Worm (Caenorhabditis elegans) whole organism, mixed stage, embryonic: ENCODE results near the gene R13A1.5.

Experiments used
- bed-3 ChIP-seq: fragments of 200-800 bp; sonication (Bioruptor generic); optimal IDR thresholded peaks from 3 replicates; lab custom pipeline; 2018; ENCODE audit warnings: mild to moderate bottlenecking, missing genetic modification characterization, moderate library complexity, missing compliant biosample characterization
- ceh-39 ChIP-seq: fragments of 150-350 bp; optimal IDR thresholded peaks from 2 replicates; lab custom pipeline; 2014; ENCODE audit warnings: missing biosample characterization, missing genetic modification characterization
- ceh-43 ChIP-seq: fragments of 200-800 bp; sonication (Bioruptor generic); optimal IDR thresholded peaks from 2 replicates; lab custom pipeline; 2018; ENCODE audit warnings: mild to moderate bottlenecking, missing genetic modification characterization, moderate library complexity, missing compliant biosample characterization
- ceh-83 ChIP-seq: fragments of 200-800 bp; sonication (Bioruptor generic); optimal IDR thresholded peaks from 2 replicates; lab custom pipeline; 2018; ENCODE audit warnings: mild to moderate bottlenecking, missing genetic modification characterization, missing compliant biosample characterization
- ces-1 ChIP-seq: fragments of 150-350 bp; optimal IDR thresholded peaks from 2 replicates; lab custom pipeline; 2014; ENCODE audit warnings: missing biosample characterization, missing genetic modification reagents, missing genetic modification characterization
- cnd-1 ChIP-seq: fragments of 200-800 bp; sonication (Bioruptor generic); optimal IDR thresholded peaks from 2 replicates; lab custom pipeline; 2018; ENCODE audit warnings: mild to moderate bottlenecking, missing genetic modification characterization, missing compliant biosample characterization
- drap-1 ChIP-seq: fragments of 200-800 bp; sonication (Bioruptor generic); optimal IDR thresholded peaks from 3 replicates; lab custom pipeline; 2018; ENCODE audit warnings: mild to moderate bottlenecking, missing genetic modification characterization, missing compliant biosample characterization
- elt-3 ChIP-seq: fragments of 150-350 bp; optimal IDR thresholded peaks from 2 replicates; lab custom pipeline; 2014; ENCODE audit warnings: missing biosample characterization, missing genetic modification characterization
- flh-1 ChIP-seq: fragments of 200-800 bp; sonication (Bioruptor generic); optimal IDR thresholded peaks from 2 replicates; lab custom pipeline; 2018; ENCODE audit warnings: mild to moderate bottlenecking, missing genetic modification characterization, moderate library complexity, missing compliant biosample characterization
- ham-2 ChIP-seq: fragments of 200-800 bp; sonication (Bioruptor generic); optimal IDR thresholded peaks from 2 replicates; lab custom pipeline; 2018; ENCODE audit warnings: mild to moderate bottlenecking, missing genetic modification characterization, missing compliant biosample characterization
- hlh-1 ChIP-seq: fragments of 150-350 bp; optimal IDR thresholded peaks from 2 replicates; lab custom pipeline; 2014; ENCODE audit warnings: missing biosample characterization, missing genetic modification reagents, missing genetic modification characterization
- lin-13 ChIP-seq: fragments of 150-350 bp; optimal IDR thresholded peaks from 2 replicates; lab custom pipeline; 2014; ENCODE audit warnings: missing biosample characterization, missing genetic modification characterization
- lin-32 ChIP-seq: fragments of 200-800 bp; sonication (Bioruptor generic); optimal IDR thresholded peaks from 2 replicates; lab custom pipeline; 2018; ENCODE audit warnings: mild to moderate bottlenecking, missing genetic modification characterization, missing compliant biosample characterization
- lsy-2 ChIP-seq: fragments of 150-350 bp; optimal IDR thresholded peaks from 2 replicates; lab custom pipeline; 2014; ENCODE audit warnings: missing biosample characterization, missing genetic modification characterization
- mab-5 ChIP-seq: fragments of 150-350 bp; optimal IDR thresholded peaks from 2 replicates; lab custom pipeline; 2014; ENCODE audit warnings: missing biosample characterization, missing genetic modification characterization
- mls-2 ChIP-seq: sonication (generic microtip); optimal IDR thresholded peaks from 2 replicates; lab custom pipeline; 2016; ENCODE audit warnings: mild to moderate bottlenecking, missing genetic modification characterization, moderate library complexity, missing compliant biosample characterization
- nhr-12 ChIP-seq: fragments of 150-350 bp; optimal IDR thresholded peaks from 2 replicates; lab custom pipeline; 2014; ENCODE audit warnings: missing biosample characterization, missing genetic modification characterization
- nhr-2 ChIP-seq: fragments of 150-350 bp; optimal IDR thresholded peaks from 2 replicates; lab custom pipeline; 2014; ENCODE audit warnings: missing biosample characterization, missing genetic modification characterization
- nhr-28 ChIP-seq: fragments of 150-350 bp; optimal IDR thresholded peaks from 2 replicates; lab custom pipeline; 2014; ENCODE audit warnings: missing biosample characterization, missing genetic modification characterization
- nhr-76 ChIP-seq: sonication (generic microtip); optimal IDR thresholded peaks from 2 replicates; lab custom pipeline; 2017; ENCODE audit warnings: missing biosample characterization, missing genetic modification characterization
- pha-4 ChIP-seq: fragments of 150-350 bp; optimal IDR thresholded peaks from 2 replicates; lab custom pipeline; 2018; ENCODE audit warnings: missing biosample characterization, missing genetic modification reagents, missing genetic modification characterization
- sem-2 ChIP-seq: fragments of 200-800 bp; sonication (Bioruptor generic); optimal IDR thresholded peaks from 2 replicates; lab custom pipeline; 2018; ENCODE audit warnings: mild to moderate bottlenecking, missing genetic modification characterization, missing compliant biosample characterization
- snpc-4 ChIP-seq: fragments of 150-350 bp; optimal IDR thresholded peaks from 2 replicates; lab custom pipeline; 2014; ENCODE audit warnings: missing biosample characterization, missing genetic modification characterization
- unc-39 ChIP-seq: fragments of 150-350 bp; optimal IDR thresholded peaks from 2 replicates; lab custom pipeline; 2014; ENCODE audit warnings: missing biosample characterization, missing genetic modification characterization
- unc-62 ChIP-seq: fragments of 150-350 bp; optimal IDR thresholded peaks from 2 replicates; lab custom pipeline; 2014; ENCODE audit warnings: missing biosample characterization, missing genetic modification reagents, missing genetic modification characterization
- zip-8 ChIP-seq: fragments of 150-350 bp; optimal IDR thresholded peaks from 2 replicates; lab custom pipeline; 2014; ENCODE audit warnings: missing biosample characterization, missing genetic modification characterization
- ztf-11 ChIP-seq: fragments of 150-350 bp; optimal IDR thresholded peaks from 2 replicates; lab custom pipeline; 2014; ENCODE audit warnings: missing biosample characterization, missing genetic modification characterization

Gene R13A1.5

DNA sequence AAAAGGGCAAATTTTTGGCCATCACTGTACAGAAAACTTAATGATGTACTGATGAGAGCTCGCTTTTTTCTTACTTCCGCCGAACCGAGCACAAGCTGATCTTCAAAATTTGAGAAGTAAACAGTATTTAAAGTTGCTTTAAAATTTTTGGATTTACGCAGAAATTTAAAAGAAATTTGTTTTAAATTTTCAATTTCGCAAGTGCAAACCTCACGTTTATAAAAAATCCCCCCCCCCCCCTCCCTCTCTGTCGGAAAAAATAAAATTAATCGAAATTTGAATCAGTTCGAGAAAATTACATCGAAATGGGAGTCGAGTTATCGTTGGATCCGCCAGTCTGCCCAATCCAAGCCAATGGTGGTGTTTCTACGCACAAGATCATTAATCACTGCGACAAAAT, 38.3 kb downstream of the R13A1.5 start, which contains the start of gene C34D4.3:
Gene C34D4.3 (plus strand): TSS at position 301 of the 400 bp plus-strand sequence.
- TF ChIP-seq unc-62, result no peak
- no peak for TF ChIP-seq ceh-83 (GFP tag; lab: Kevin White, UChicago)
- no peak for TF ChIP-seq elt-3 (tag; lab: Kevin White, UChicago)
- no peak for TF ChIP-seq zip-8
- TF ChIP-seq flh-1 (GFP tag; lab: Kevin White, UChicago), result no peak

DNA sequence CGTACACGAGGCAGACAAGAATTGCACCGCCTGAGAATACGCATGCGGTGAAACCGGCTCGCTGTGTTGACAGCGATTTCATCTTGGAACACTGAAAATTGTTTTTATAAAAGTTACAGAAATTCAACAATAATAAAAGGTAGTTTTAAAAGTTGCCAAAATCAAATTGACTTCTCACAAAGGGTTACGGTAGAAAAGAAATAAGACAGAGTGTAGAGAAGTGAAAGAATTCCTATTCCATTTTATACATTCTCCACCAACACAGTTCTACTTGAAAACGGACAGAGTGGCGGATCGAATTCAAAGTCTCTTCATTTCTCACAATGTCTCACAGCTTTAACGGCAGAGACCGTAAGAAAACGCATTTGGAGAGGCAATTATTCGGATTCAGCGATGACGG, 39.2 kb downstream of the R13A1.5 start, which contains the start of gene col-113:
Gene col-113 (minus strand): TSS at position 101 of the 400 bp plus-strand sequence.
- TF ChIP-seq lin-13 (tag; lab: Kevin White, UChicago) (no peak), lin-32 (no peak), unc-39 (no peak), nhr-76 (tag; lab: Kevin White, UChicago) (no peak), snpc-4 (tag; lab: Kevin White, UChicago) (no peak), ceh-39 (tag; lab: Kevin White, UChicago) (no peak), zip-8 (no peak), ceh-43 (GFP tag; lab: Kevin White, UChicago) (no peak), ces-1 (GFP tag; lab: Kevin White, UChicago) (no peak), nhr-28 (tag; lab: Kevin White, UChicago) (no peak), hlh-1 (tag; lab: Kevin White, UChicago) (no peak), nhr-12 (tag; lab: Kevin White, UChicago) (no peak), nhr-2 (tag; lab: Kevin White, UChicago) (no peak), mab-5 (tag; lab: Kevin White, UChicago) (no peak), mls-2 (no peak)
- TF ChIP-seq, all 35 proteins: peak for 0

DNA sequence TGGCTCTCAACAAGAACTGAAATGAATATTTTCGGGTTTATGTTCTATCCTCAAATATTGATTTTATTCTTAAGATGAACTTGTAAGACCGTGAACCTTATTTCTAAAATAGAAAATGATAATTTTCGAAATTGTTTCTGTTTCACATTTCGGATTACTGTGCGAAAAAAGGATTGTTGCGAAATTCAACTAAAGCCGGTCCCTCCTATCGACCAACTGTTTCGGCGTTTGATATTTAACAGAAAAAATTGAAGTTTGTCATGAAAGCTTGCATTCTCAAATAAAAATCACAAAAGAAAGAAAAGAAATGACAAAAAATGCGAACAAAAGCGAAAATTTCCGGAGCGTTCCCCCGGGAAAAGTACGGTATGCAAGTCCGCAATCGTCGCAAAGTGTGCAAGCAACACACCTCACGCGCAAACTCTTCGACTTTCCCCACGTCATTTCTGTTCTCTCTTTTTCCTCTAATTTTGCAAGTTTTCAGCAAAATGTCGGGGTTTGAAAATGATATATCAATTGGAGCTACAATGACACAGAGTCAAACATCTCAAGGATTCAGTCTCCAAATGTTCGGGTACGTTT, 42.5 kb downstream of the R13A1.5 start, which contains the start of gene C34D4.4:
Gene C34D4.4 (plus strand): TSS at position 342 of the 582 bp plus-strand sequence.
- TF ChIP-seq bed-3 (GFP tag; lab: Kevin White, UChicago), result no peak
- TF ChIP-seq ham-2 (GFP tag; lab: Kevin White, UChicago), result no peak
- TF ChIP-seq lin-13 (tag; lab: Kevin White, UChicago), result peak; percentile 8
- peak; percentile 94 for TF ChIP-seq lsy-2

DNA sequence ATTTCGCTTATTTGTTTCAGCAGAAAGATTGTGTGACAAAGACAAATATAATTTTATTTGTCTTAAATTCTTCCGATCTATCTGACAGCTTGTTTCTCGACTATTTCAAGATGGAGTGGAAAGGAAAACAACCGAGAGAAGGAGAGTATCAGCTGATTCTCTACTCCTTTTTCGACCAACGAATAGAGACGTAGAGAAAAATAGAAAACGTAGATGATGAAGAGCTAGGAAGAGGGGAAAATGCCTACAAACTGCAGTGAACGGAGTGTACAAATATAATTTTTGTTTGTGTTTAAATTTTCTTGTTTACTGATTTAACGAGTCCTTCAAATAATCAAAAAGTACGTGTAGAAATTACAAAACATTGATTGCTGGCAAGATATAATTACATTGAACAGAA, 43.9 kb downstream of the R13A1.5 start:
- TF ChIP-seq cnd-1 (tag; lab: Kevin White, UChicago), result no peak
- no peak for TF ChIP-seq pha-4 (tag; lab: Kevin White, UChicago)
- TF ChIP-seq ceh-39 (tag; lab: Kevin White, UChicago), result no peak
- peak; percentile 21 for TF ChIP-seq ces-1 (GFP tag; lab: Kevin White, UChicago)
- TF ChIP-seq ztf-11 (tag; lab: Kevin White, UChicago), result no peak
- TF ChIP-seq unc-39, result no peak
- TF ChIP-seq ham-2 (GFP tag; lab: Kevin White, UChicago), result no peak

DNA sequence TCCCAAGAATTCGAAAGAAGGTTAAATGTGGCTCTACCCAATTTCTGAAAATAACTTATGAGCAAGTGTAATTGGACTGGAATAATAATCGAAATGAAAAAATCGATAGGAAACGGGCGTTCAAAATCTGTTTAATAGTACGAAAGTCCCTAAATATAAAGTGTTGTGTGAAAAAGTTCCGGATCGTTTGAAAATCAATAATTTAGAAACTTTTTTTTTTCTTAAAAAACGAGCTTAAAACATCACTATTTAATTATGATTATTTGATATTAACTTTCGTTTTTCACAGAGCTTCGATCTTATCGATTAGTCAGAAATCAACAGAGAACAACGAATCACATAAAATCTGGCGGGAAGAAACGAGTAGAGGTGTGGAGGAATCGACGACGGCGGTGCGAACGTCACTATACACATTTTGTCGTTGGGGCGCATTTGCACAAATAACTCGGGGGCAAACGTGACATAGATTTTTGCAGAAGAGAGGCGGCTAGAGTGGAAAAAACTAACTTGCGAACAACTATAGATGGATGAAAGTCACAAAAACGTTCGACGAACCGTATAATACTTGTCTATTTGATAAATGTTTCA, 46.9 kb downstream of the R13A1.5 start, which contains the start of gene hecd-1:
Gene hecd-1 (minus strand): TSS at position 51 of the 588 bp plus-strand sequence.
- TF ChIP-seq nhr-76 (tag; lab: Kevin White, UChicago), result no peak
- no peak for TF ChIP-seq lsy-2
- no peak for TF ChIP-seq hlh-1 (tag; lab: Kevin White, UChicago)
- no peak for TF ChIP-seq sem-2 (GFP tag; lab: Kevin White, UChicago)
- TF ChIP-seq drap-1, result no peak
- TF ChIP-seq cnd-1 (tag; lab: Kevin White, UChicago), result no peak
- TF ChIP-seq, all 35 proteins: peak for 0
